Worm (Caenorhabditis elegans) whole organism, L2 larva: Measurements from ENCODE around the gene ddo-2.

Experiments
- C34F6.9 ChIP-seq: fragments of 150-350 bp; optimal IDR thresholded peaks from 2 replicates; lab custom pipeline; 2014; ENCODE audit warnings: missing biosample characterization, missing genetic modification characterization
- F13H6.1 ChIP-seq: sonication (generic microtip); optimal IDR thresholded peaks from 2 replicates; lab custom pipeline; 2016; ENCODE audit warnings: missing genetic modification characterization, missing compliant biosample characterization
- R02D3.7 ChIP-seq: fragments of 150-350 bp; optimal IDR thresholded peaks from 2 replicates; lab custom pipeline; 2014; ENCODE audit warnings: missing biosample characterization, missing genetic modification characterization
- Y55F3AM.14 ChIP-seq: fragments of 200-800 bp; sonication (Bioruptor generic); optimal IDR thresholded peaks from 2 replicates; lab custom pipeline; 2018; ENCODE audit warnings: mild to moderate bottlenecking, missing genetic modification characterization, missing compliant biosample characterization
- ZK546.5 ChIP-seq: sonication (generic microtip); optimal IDR thresholded peaks from 2 replicates; lab custom pipeline; 2017; ENCODE audit warnings: missing biosample characterization, missing genetic modification characterization
- aly-2 ChIP-seq: fragments of 150-350 bp; optimal IDR thresholded peaks from 2 replicates; lab custom pipeline; 2014; ENCODE audit warnings: missing biosample characterization, missing genetic modification characterization
- ama-1 ChIP-seq: fragments of 150-350 bp; optimal IDR thresholded peaks from 2 replicates; lab custom pipeline; 2018; ENCODE audit warnings: inconsistent platforms
- blmp-1 ChIP-seq: sonication (generic microtip); optimal IDR thresholded peaks from 2 replicates; lab custom pipeline; 2017; ENCODE audit warnings: missing genetic modification characterization, mild to moderate bottlenecking, missing compliant biosample characterization, antibody characterized with exemption, moderate library complexity; ENCODE audit not compliant: insufficient read depth
- ceh-16 ChIP-seq: fragments of 150-350 bp; optimal IDR thresholded peaks from 2 replicates; lab custom pipeline; 2014; ENCODE audit warnings: missing biosample characterization, missing genetic modification characterization
- ceh-82 ChIP-seq: fragments of 150-350 bp; optimal IDR thresholded peaks from 2 replicates; lab custom pipeline; 2014; ENCODE audit warnings: missing biosample characterization, missing genetic modification characterization
- crh-2 ChIP-seq: sonication (generic microtip); optimal IDR thresholded peaks from 2 replicates; lab custom pipeline; 2017; ENCODE audit warnings: missing biosample characterization, missing genetic modification characterization
- dmd-4 ChIP-seq: sonication (generic microtip); optimal IDR thresholded peaks from 2 replicates; lab custom pipeline; 2017; ENCODE audit warnings: missing biosample characterization, missing genetic modification characterization
- egl-27 ChIP-seq: sonication (generic microtip); optimal IDR thresholded peaks from 3 replicates; lab custom pipeline; 2017; ENCODE audit warnings: missing biosample characterization, missing genetic modification reagents, missing genetic modification characterization
- elt-1 ChIP-seq: fragments of 150-350 bp; optimal IDR thresholded peaks from 2 replicates; lab custom pipeline; 2014; ENCODE audit warnings: missing biosample characterization, missing genetic modification characterization
- elt-3 ChIP-seq: sonication (generic microtip); optimal IDR thresholded peaks from 2 replicates; lab custom pipeline; 2017; ENCODE audit warnings: missing biosample characterization, missing genetic modification characterization
- fos-1 ChIP-seq: fragments of 150-350 bp; optimal IDR thresholded peaks from 2 replicates; lab custom pipeline; 2014; ENCODE audit warnings: missing biosample characterization, missing genetic modification characterization
- gmeb-1 ChIP-seq: fragments of 150-350 bp; optimal IDR thresholded peaks from 2 replicates; lab custom pipeline; 2014; ENCODE audit warnings: missing biosample characterization, missing genetic modification characterization
- lin-11 ChIP-seq: fragments of 150-350 bp; sonication (generic microtip); optimal IDR thresholded peaks from 2 replicates; lab custom pipeline; 2014; ENCODE audit warnings: missing biosample characterization, missing genetic modification characterization, inconsistent platforms, mixed read lengths
- lin-13 ChIP-seq: fragments of 150-350 bp; optimal IDR thresholded peaks from 2 replicates; lab custom pipeline; 2014; ENCODE audit warnings: missing biosample characterization, missing genetic modification reagents, missing genetic modification characterization
- lin-39 ChIP-seq: fragments of 150-350 bp; optimal IDR thresholded peaks from 2 replicates; lab custom pipeline; 2014; ENCODE audit warnings: missing biosample characterization, missing genetic modification reagents, missing genetic modification characterization
- lsy-2 ChIP-seq, 2 experiments: fragments of 150-350 bp in 1 of 2; sonication (generic microtip) in 1 of 2; optimal IDR thresholded peaks; 2 replicates each; lab custom pipeline; 2014 to 2017; ENCODE audit warnings: missing biosample characterization in 2 of 2, missing genetic modification characterization in 2 of 2
- mbf-1 ChIP-seq: sonication (generic microtip); optimal IDR thresholded peaks from 2 replicates; lab custom pipeline; 2017; ENCODE audit warnings: missing biosample characterization, missing genetic modification characterization
- mdl-1 ChIP-seq, 2 experiments: fragments of 150-350 bp in 1 of 2; sonication (generic microtip) in 1 of 2; optimal IDR thresholded peaks; 2 replicates each; lab custom pipeline; 2017; ENCODE audit warnings: missing biosample characterization in 2 of 2, missing genetic modification characterization in 2 of 2
- nhr-10 ChIP-seq: sonication (generic microtip); optimal IDR thresholded peaks from 2 replicates; lab custom pipeline; 2017; ENCODE audit warnings: missing biosample characterization, missing genetic modification characterization
- nhr-11 ChIP-seq: fragments of 150-350 bp; optimal IDR thresholded peaks from 2 replicates; lab custom pipeline; 2014; ENCODE audit warnings: missing biosample characterization, missing genetic modification characterization
- nhr-12 ChIP-seq: fragments of 150-350 bp; optimal IDR thresholded peaks from 2 replicates; lab custom pipeline; 2014; ENCODE audit warnings: missing biosample characterization, missing genetic modification characterization
- nhr-129 ChIP-seq: fragments of 150-350 bp; optimal IDR thresholded peaks from 2 replicates; lab custom pipeline; 2014; ENCODE audit warnings: missing biosample characterization, missing genetic modification characterization
- nhr-21 ChIP-seq: fragments of 150-350 bp; optimal IDR thresholded peaks from 2 replicates; lab custom pipeline; 2014; ENCODE audit warnings: missing biosample characterization, missing genetic modification characterization
- nhr-23 ChIP-seq: fragments of 150-350 bp; optimal IDR thresholded peaks from 2 replicates; lab custom pipeline; 2014; ENCODE audit warnings: missing biosample characterization, missing genetic modification reagents, missing genetic modification characterization
- nhr-237 ChIP-seq: fragments of 150-350 bp; optimal IDR thresholded peaks from 2 replicates; lab custom pipeline; 2014; ENCODE audit warnings: missing biosample characterization, missing genetic modification characterization
- nhr-25 ChIP-seq: fragments of 150-350 bp; sonication (generic microtip); optimal IDR thresholded peaks from 3 replicates; lab custom pipeline; 2014; ENCODE audit warnings: missing biosample characterization, missing genetic modification characterization
- nhr-6 ChIP-seq: fragments of 150-350 bp; optimal IDR thresholded peaks from 2 replicates; lab custom pipeline; 2014; ENCODE audit warnings: missing biosample characterization, missing genetic modification characterization
- nhr-77 ChIP-seq: fragments of 150-350 bp; optimal IDR thresholded peaks from 2 replicates; lab custom pipeline; 2014; ENCODE audit warnings: missing biosample characterization, missing genetic modification characterization
- peb-1 ChIP-seq: fragments of 150-350 bp; optimal IDR thresholded peaks from 2 replicates; lab custom pipeline; 2014; ENCODE audit warnings: missing biosample characterization, missing genetic modification characterization
- sem-4 ChIP-seq: fragments of 150-350 bp; optimal IDR thresholded peaks from 2 replicates; lab custom pipeline; 2014; ENCODE audit warnings: missing biosample characterization, missing genetic modification reagents, missing genetic modification characterization
- skn-1 ChIP-seq: sonication (generic microtip); optimal IDR thresholded peaks from 2 replicates; lab custom pipeline; 2017; ENCODE audit warnings: missing biosample characterization, missing genetic modification characterization
- sma-3 ChIP-seq: sonication (generic microtip); optimal IDR thresholded peaks from 2 replicates; lab custom pipeline; 2016; ENCODE audit warnings: missing genetic modification reagents, missing genetic modification characterization, missing compliant biosample characterization
- snpc-4 ChIP-seq: fragments of 150-350 bp; optimal IDR thresholded peaks from 2 replicates; lab custom pipeline; 2014; ENCODE audit warnings: missing biosample characterization, missing genetic modification characterization
- unc-39 ChIP-seq: fragments of 150-350 bp; optimal IDR thresholded peaks from 2 replicates; lab custom pipeline; 2014; ENCODE audit warnings: missing biosample characterization, missing genetic modification characterization
- unc-55 ChIP-seq: fragments of 150-350 bp; sonication (generic microtip); optimal IDR thresholded peaks from 3 replicates; lab custom pipeline; 2014; ENCODE audit warnings: missing biosample characterization, missing genetic modification reagents, missing genetic modification characterization
- unc-62 ChIP-seq: fragments of 150-350 bp; optimal IDR thresholded peaks from 2 replicates; lab custom pipeline; 2014; ENCODE audit warnings: missing biosample characterization, missing genetic modification reagents, missing genetic modification characterization
- zag-1 ChIP-seq: fragments of 150-350 bp; optimal IDR thresholded peaks from 2 replicates; lab custom pipeline; 2014; ENCODE audit warnings: missing biosample characterization, missing genetic modification characterization
- ztf-1 ChIP-seq: fragments of 200-800 bp; sonication (Bioruptor generic); conservative IDR thresholded peaks from 2 replicates; pipeline ENCODE4 v1.3.6; 2022; ENCODE audit warnings: missing genetic modification characterization, missing compliant biosample characterization
- ztf-11 ChIP-seq: sonication (generic microtip); optimal IDR thresholded peaks from 2 replicates; lab custom pipeline; 2017; ENCODE audit warnings: missing biosample characterization, missing genetic modification characterization
- ztf-4 ChIP-seq: fragments of 150-350 bp; optimal IDR thresholded peaks from 2 replicates; lab custom pipeline; 2014; ENCODE audit warnings: missing biosample characterization, missing genetic modification characterization

ddo-2 gene

ce11 chrV:7476766-7477165 lies 41.3 kb upstream of the ddo-2 start, which contains the start of gene srh-125:
srh-125 (minus strand) TSS chrV:7476866.
- TF ChIP-seq ztf-1 (GFP tag; lab: Robert Waterston, UW): no peak
- TF ChIP-seq nhr-129: no peak
- TF ChIP-seq nhr-23 (tag; lab: Kevin White, UChicago): no peak
- no peak for TF ChIP-seq elt-1
- TF ChIP-seq mdl-1 (tag; optimal IDR thresholded peaks at IDR 0.05; lab: Kevin White, UChicago): no peak
- no peak for TF ChIP-seq nhr-10 (tag; lab: Kevin White, UChicago)
- TF ChIP-seq nhr-237 (tag; lab: Kevin White, UChicago): no peak
- no peak for TF ChIP-seq lin-11 (tag; lab: Kevin White, UChicago)
- no peak for TF ChIP-seq ama-1
- TF ChIP-seq gmeb-1: no peak
- TF ChIP-seq aly-2 (tag; lab: Kevin White, UChicago): no peak
- no peak for TF ChIP-seq blmp-1
- TF ChIP-seq mbf-1 (tag; lab: Kevin White, UChicago): no peak
- TF ChIP-seq C34F6.9 (tag; lab: Kevin White, UChicago): no peak
- no peak for TF ChIP-seq nhr-77 (tag; lab: Kevin White, UChicago)
- no peak for TF ChIP-seq peb-1 (tag; lab: Kevin White, UChicago)
- TF ChIP-seq ceh-16 (tag; lab: Kevin White, UChicago): no peak
- no peak for TF ChIP-seq unc-62 (GFP tag; lab: Kevin White, UChicago)
- TF ChIP-seq ceh-82 (tag; lab: Kevin White, UChicago): no peak
- no peak for TF ChIP-seq dmd-4 (tag; lab: Kevin White, UChicago)

- no peak for TF ChIP-seq mbf-1 (tag; lab: Kevin White, UChicago)
- no peak for TF ChIP-seq egl-27
- no peak for TF ChIP-seq nhr-6
- no peak for TF ChIP-seq nhr-12
- no peak for TF ChIP-seq nhr-23 (tag; lab: Kevin White, UChicago)
- TF ChIP-seq ceh-82 (tag; lab: Kevin White, UChicago): no peak
- TF ChIP-seq crh-2 (tag; lab: Kevin White, UChicago): no peak
- TF ChIP-seq unc-55 (GFP tag; lab: Kevin White, UChicago): no peak
- TF ChIP-seq gmeb-1: no peak
- TF ChIP-seq snpc-4 (tag; lab: Kevin White, UChicago): no peak
- no peak for TF ChIP-seq lin-13 (GFP tag; lab: Kevin White, UChicago)
- no peak for TF ChIP-seq nhr-129
- no peak for TF ChIP-seq peb-1 (tag; lab: Kevin White, UChicago)
- no peak for TF ChIP-seq elt-1
- no peak for TF ChIP-seq lin-11 (tag; lab: Kevin White, UChicago)
- no peak for TF ChIP-seq sem-4 (tag; lab: Kevin White, UChicago)
- no peak for TF ChIP-seq nhr-237 (tag; lab: Kevin White, UChicago)
- TF ChIP-seq nhr-11 (tag; lab: Kevin White, UChicago): no peak
- no peak for TF ChIP-seq nhr-10 (tag; lab: Kevin White, UChicago)
- TF ChIP-seq lsy-2 (tag; optimal IDR thresholded peaks at IDR 0.05; lab: Kevin White, UChicago): no peak
These were observed 37.3 kb upstream of the ddo-2 start, which contains the start of gene str-28 for ce11 chrV:7472815-7473214. str-28 (minus strand) TSS chrV:7472915.

DNA sequence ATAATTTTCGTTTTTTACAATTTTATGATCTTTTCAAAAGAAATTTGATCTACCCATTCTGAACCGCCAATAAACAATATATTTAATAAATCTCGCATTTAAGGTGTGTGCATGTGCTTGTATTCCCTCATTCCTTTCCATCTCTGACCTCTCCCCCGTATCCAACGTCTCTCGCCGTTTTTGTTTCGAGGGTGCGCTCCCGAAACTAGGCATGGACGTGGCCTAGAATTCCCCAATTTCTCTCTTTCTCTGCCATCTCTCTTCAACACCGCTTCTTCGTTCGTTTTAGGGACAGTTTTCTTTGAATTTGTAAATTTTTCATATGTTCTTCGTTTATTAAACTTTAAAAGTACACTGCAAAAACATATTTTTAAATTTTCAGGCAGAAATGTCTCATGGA lies 30.0 kb upstream of the ddo-2 start, which contains the start of gene F25E5.1:
Gene F25E5.1, plus strand, starts transcription at position 376 of the 400 bp plus-strand sequence.
- no peak for TF ChIP-seq nhr-25 (tag; lab: Kevin White, UChicago)
- TF ChIP-seq nhr-12: no peak
- TF ChIP-seq nhr-6: no peak
- TF ChIP-seq ceh-82 (tag; lab: Kevin White, UChicago): no peak
- peak; percentile 78 for TF ChIP-seq F13H6.1 (tag; lab: Kevin White, UChicago)
- peak in 1 of 2 experiments; percentile 57 for TF ChIP-seq mdl-1 (tag; optimal IDR thresholded peaks at IDR 0.05; lab: Kevin White, UChicago)
- TF ChIP-seq ZK546.5 (tag; lab: Kevin White, UChicago): no peak
- TF ChIP-seq nhr-21: no peak
- TF ChIP-seq aly-2 (tag; lab: Kevin White, UChicago): no peak
- no peak for TF ChIP-seq snpc-4 (tag; lab: Kevin White, UChicago)
- TF ChIP-seq sma-3 (GFP tag; lab: Kevin White, UChicago): no peak
- TF ChIP-seq elt-1: no peak
- TF ChIP-seq nhr-11 (tag; lab: Kevin White, UChicago): no peak
- TF ChIP-seq zag-1 (tag; lab: Kevin White, UChicago): peak; percentile 13
- peak in 1 of 2 experiments; percentile 2 for TF ChIP-seq lsy-2 (tag; optimal IDR thresholded peaks at IDR 0.05; lab: Kevin White, UChicago)
- peak; percentile 36 for TF ChIP-seq lin-11 (tag; lab: Kevin White, UChicago)
- peak; percentile 87 for TF ChIP-seq C34F6.9 (tag; lab: Kevin White, UChicago)
- no peak for TF ChIP-seq egl-27
- TF ChIP-seq nhr-23 (tag; lab: Kevin White, UChicago): no peak
- no peak for TF ChIP-seq elt-3 (tag; lab: Kevin White, UChicago)
- no peak for TF ChIP-seq sem-4 (tag; lab: Kevin White, UChicago)
- no peak for TF ChIP-seq ztf-4 (tag; lab: Kevin White, UChicago)
- no peak for TF ChIP-seq nhr-10 (tag; lab: Kevin White, UChicago)
- TF ChIP-seq unc-39 (tag; lab: Kevin White, UChicago): no peak
- no peak for TF ChIP-seq R02D3.7 (tag; lab: Kevin White, UChicago)
- TF ChIP-seq unc-55 (GFP tag; lab: Kevin White, UChicago): no peak
- no peak for TF ChIP-seq mbf-1 (tag; lab: Kevin White, UChicago)
- TF ChIP-seq nhr-129: no peak
- no peak for TF ChIP-seq ztf-11 (tag; lab: Kevin White, UChicago)
- peak; percentile 55 for TF ChIP-seq fos-1 (tag; lab: Kevin White, UChicago)
- no peak for TF ChIP-seq nhr-77 (tag; lab: Kevin White, UChicago)
- no peak for TF ChIP-seq blmp-1
- TF ChIP-seq skn-1 (tag; lab: Kevin White, UChicago): no peak
- TF ChIP-seq lin-39: no peak
- TF ChIP-seq crh-2 (tag; lab: Kevin White, UChicago): peak; percentile 75
- TF ChIP-seq ztf-1 (GFP tag; lab: Robert Waterston, UW): no peak
- no peak for TF ChIP-seq Y55F3AM.14
- no peak for TF ChIP-seq ceh-16 (tag; lab: Kevin White, UChicago)
- TF ChIP-seq lin-13 (GFP tag; lab: Kevin White, UChicago): peak; percentile 53
- TF ChIP-seq gmeb-1: peak; percentile 56
- TF ChIP-seq ama-1: no peak
